Worm (Caenorhabditis elegans): ENCODE results near the gene ZK856.19.

Gene ZK856.19

ce11 chrV:10238665-10239064 lies 34.0 kb upstream of the ZK856.19 start, which contains the start of gene fubl-1 (continued):
- TF ChIP-seq rpc-1 (optimal IDR thresholded peaks at IDR 0.05) (no peak), rpc-1 (tag; optimal IDR thresholded peaks at IDR 0.05) (no peak), gei-17 (GFP tag; optimal IDR thresholded peaks at IDR 0.05) (no peak), zfh-2 (GFP tag; conservative IDR thresholded peaks at IDR 0.05) (no peak)

- TF ChIP-seq snpc-1.3 (tag; optimal IDR thresholded peaks at IDR 0.05; ENCODE audit: insufficient read depth) (no peak), bed-1 (GFP tag; IDR thresholded peaks at IDR 0.05) (0 out of 2 replicates have a peak, but pooled peaks have one; percentile 51), nhr-120 (GFP tag; IDR thresholded peaks at IDR 0.05) (no peak), hlh-26 (GFP tag; conservative IDR thresholded peaks at IDR 0.05) (no peak), F33H1.4 (GFP tag; IDR thresholded peaks at IDR 0.05) (no peak), ZK185.1 (tag; optimal IDR thresholded peaks at IDR 0.05; ENCODE audit: poor library complexity, severe bottlenecking) (no peak), let-607 (tag; optimal IDR thresholded peaks at IDR 0.05) (no peak), rcor-1 (GFP tag; IDR thresholded peaks at IDR 0.05) (peak; percentile 27; the same call in 1 of the 2 replicates), lag-1 (GFP tag; IDR thresholded peaks at IDR 0.05) (no peak), fkh-3 (tag; optimal IDR thresholded peaks at IDR 0.05) (peak; percentile 54), hrde-1 (tag; optimal IDR thresholded peaks at IDR 0.05; ENCODE audit: borderline replicate concordance) (peak; percentile 77), B0019.2 (GFP tag; conservative IDR thresholded peaks at IDR 0.05) (no peak), ekl-4 (GFP tag; IDR thresholded peaks at IDR 0.05) (peak; percentile 89), F49E8.2 (tag; optimal IDR thresholded peaks at IDR 0.05; ENCODE audit: insufficient read depth) (peak; percentile 58), him-1 (tag; optimal IDR thresholded peaks at IDR 0.05) (no peak), pbrm-1 (GFP tag; IDR thresholded peaks at IDR 0.05) (no peak; the same call in 1 of the 2 replicates), aptf-3 (GFP tag; IDR thresholded peaks at IDR 0.05) (no peak), cebp-2 (GFP tag; IDR thresholded peaks at IDR 0.05) (no peak), K11D2.4 (GFP tag; IDR thresholded peaks at IDR 0.05) (no peak), ztf-26 (tag; optimal IDR thresholded peaks at IDR 0.05) (no peak), xnd-1 (tag; optimal IDR thresholded peaks at IDR 0.05) (peak; percentile 28), ceh-27 (GFP tag; optimal IDR thresholded peaks at IDR 0.05) (no peak), ets-4 (GFP tag; optimal IDR thresholded peaks at IDR 0.05) (no peak), nhr-27 (tag; optimal IDR thresholded peaks at IDR 0.05) (peak; percentile 82), egrh-3 (GFP tag; IDR thresholded peaks at IDR 0.05) (no peak), mxl-1 (tag; optimal IDR thresholded peaks at IDR 0.05) (no peak), ztf-3 (GFP tag; optimal IDR thresholded peaks at IDR 0.05) (no peak), Y79H2A.3 (GFP tag; conservative IDR thresholded peaks at IDR 0.05) (peak; percentile 95), madf-8 (GFP tag; conservative IDR thresholded peaks at IDR 0.05) (no peak), attf-3 (GFP tag; conservative IDR thresholded peaks at IDR 0.05) (no peak), nfya-1 (tag; optimal IDR thresholded peaks at IDR 0.05; ENCODE audit: borderline replicate concordance, insufficient read depth) (no peak), nfyb-1 (GFP tag; IDR thresholded peaks at IDR 0.05) (0 out of 2 replicates have a peak, but pooled peaks have one; percentile 64), T26A5.8 (tag; optimal IDR thresholded peaks at IDR 0.05) (peak; percentile 60), let-526 (GFP tag; IDR thresholded peaks at IDR 0.05) (no peak), hmg-20 (GFP tag; IDR thresholded peaks at IDR 0.05) (no peak), B0035.1 (tag; optimal IDR thresholded peaks at IDR 0.05) (peak; percentile 10), snpc-4 (GFP tag; optimal IDR thresholded peaks at IDR 0.05) (no peak), snpc-4 (tag; optimal IDR thresholded peaks at IDR 0.05) (peak in 1 of 4 experiments; percentile 2), mel-28 (tag; optimal IDR thresholded peaks at IDR 0.05; ENCODE audit: borderline replicate concordance) (peak; percentile 74), rec-8 (tag; optimal IDR thresholded peaks at IDR 0.05) (peak in 1 of 2 experiments; percentile 0), Y67H2A.10 (GFP tag; conservative IDR thresholded peaks at IDR 0.05) (no peak), ceh-40 (GFP tag; IDR thresholded peaks at IDR 0.05) (no peak)
Observed at ce11 chrV:10237959-10238444, 33.3 kb upstream of the ZK856.19 start.

Measured in whole organism, young adult.